Worm (Caenorhabditis elegans): ENCODE measurements around the gene set-3.

set-3 gene

DNA sequence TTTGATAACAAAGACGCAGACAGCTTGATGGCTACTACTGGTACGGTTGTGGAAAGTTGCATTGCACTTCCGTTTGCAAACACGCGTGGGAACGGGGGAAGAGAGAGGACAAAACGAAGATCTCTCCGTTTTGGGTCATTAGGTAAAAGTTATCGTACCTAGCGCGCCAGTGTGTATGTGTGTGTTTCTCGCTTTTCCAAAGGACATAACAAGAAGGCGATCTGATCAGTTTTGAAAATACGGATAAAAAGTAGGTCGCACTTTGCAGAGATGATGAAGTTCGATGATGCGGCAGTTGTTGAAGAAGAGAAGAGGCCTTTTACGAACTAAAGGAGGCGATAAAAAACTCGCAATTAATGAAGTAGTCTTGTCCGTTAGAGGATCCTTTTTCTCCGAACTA, 49.3 kb downstream of the set-3 start:
- TF ChIP-seq Y55F3AM.14 (GFP tag; optimal IDR thresholded peaks at IDR 0.05) (no peak), egl-27 (tag; optimal IDR thresholded peaks at IDR 0.05) (peak; percentile 43), fos-1 (tag; optimal IDR thresholded peaks at IDR 0.05) (peak; percentile 5), snpc-4 (tag; optimal IDR thresholded peaks at IDR 0.05) (no peak), blmp-1 (tag; optimal IDR thresholded peaks at IDR 0.05; ENCODE audit: insufficient read depth) (peak; percentile 22), aly-2 (tag; optimal IDR thresholded peaks at IDR 0.05) (no peak)

ce11 chrIII:9642110-9642509, 52.3 kb downstream of the set-3 start:
- TF ChIP-seq nhr-25 (tag; optimal IDR thresholded peaks at IDR 0.05) (no peak), zag-1 (tag; optimal IDR thresholded peaks at IDR 0.05) (no peak), ztf-11 (tag; optimal IDR thresholded peaks at IDR 0.05) (no peak), mbf-1 (tag; optimal IDR thresholded peaks at IDR 0.05) (no peak), gmeb-1 (tag; optimal IDR thresholded peaks at IDR 0.05) (no peak), nhr-10 (tag; optimal IDR thresholded peaks at IDR 0.05) (no peak), ztf-4 (tag; optimal IDR thresholded peaks at IDR 0.05) (no peak), lsy-2 (tag; optimal IDR thresholded peaks at IDR 0.05) (no peak), crh-2 (tag; optimal IDR thresholded peaks at IDR 0.05) (no peak), nhr-23 (tag; optimal IDR thresholded peaks at IDR 0.05) (no peak), aly-2 (tag; optimal IDR thresholded peaks at IDR 0.05) (no peak), C34F6.9 (tag; optimal IDR thresholded peaks at IDR 0.05) (no peak), elt-1 (tag; optimal IDR thresholded peaks at IDR 0.05) (no peak)
